Worm (Caenorhabditis elegans) whole organism, L4 larva: Measurements from ENCODE around the gene rskd-1.

Experiments
- D1046.2 ChIP-seq: fragments of 200-800 bp; sonication (Bioruptor generic); IDR thresholded peaks from 2 replicates; pipeline ENCODE4 v1.3.6; 2022; ENCODE audit warnings: missing genetic modification characterization, missing compliant biosample characterization
- F10B5.3 ChIP-seq: sonication (generic microtip); optimal IDR thresholded peaks from 2 replicates; lab custom pipeline; 2016; ENCODE audit warnings: mild to moderate bottlenecking, missing genetic modification characterization, missing compliant biosample characterization
- F26F4.8 ChIP-seq: fragments of 200-800 bp; sonication (Bioruptor generic); conservative IDR thresholded peaks from 2 replicates; pipeline ENCODE4 v1.3.6; 2022; ENCODE audit warnings: missing genetic modification characterization, missing compliant biosample characterization
- F37D6.2 ChIP-seq: sonication (generic microtip); optimal IDR thresholded peaks from 2 replicates; lab custom pipeline; 2016; ENCODE audit warnings: mild to moderate bottlenecking, missing genetic modification characterization, missing compliant biosample characterization
- R02D3.7 ChIP-seq: fragments of 150-350 bp; sonication (generic microtip); optimal IDR thresholded peaks from 3 replicates; lab custom pipeline; 2014; ENCODE audit warnings: missing biosample characterization, missing genetic modification characterization
- T20F7.1 ChIP-seq: fragments of 200-800 bp; sonication (Bioruptor generic); optimal IDR thresholded peaks from 2 replicates; lab custom pipeline; 2018; ENCODE audit warnings: mild to moderate bottlenecking, missing genetic modification characterization, missing compliant biosample characterization
- Y75B8A.6 ChIP-seq: fragments of 200-800 bp; sonication (Bioruptor generic); IDR thresholded peaks from 2 replicates; pipeline ENCODE4 v1.3.6; 2022; ENCODE audit warnings: missing genetic modification reagents, missing genetic modification characterization, missing compliant biosample characterization
- ZK546.5 ChIP-seq, 2 experiments: sonication (generic microtip); optimal IDR thresholded peaks; 2 replicates each; lab custom pipeline; 2017; ENCODE audit warnings: missing biosample characterization in 2 of 2, missing genetic modification characterization in 2 of 2
- aha-1 ChIP-seq: fragments of 150-350 bp; peaks from one replicate; lab custom pipeline; 2014; ENCODE audit warnings: missing biosample characterization, missing genetic modification characterization
- attf-4 ChIP-seq: sonication (generic microtip); optimal IDR thresholded peaks from 3 replicates; lab custom pipeline; 2017; ENCODE audit warnings: missing biosample characterization, missing genetic modification characterization
- ces-1 ChIP-seq: fragments of 150-350 bp; sonication (generic microtip); optimal IDR thresholded peaks from 4 replicates; lab custom pipeline; 2014; ENCODE audit warnings: missing biosample characterization, missing genetic modification reagents, missing genetic modification characterization
- ctbp-1 ChIP-seq: fragments of 200-800 bp; sonication (Bioruptor generic); IDR thresholded peaks from 2 replicates; pipeline ENCODE4 v1.3.6; 2022; ENCODE audit warnings: missing genetic modification reagents, missing genetic modification characterization, missing compliant biosample characterization
- daf-12 ChIP-seq: fragments of 150-350 bp; optimal IDR thresholded peaks from 2 replicates; lab custom pipeline; 2014; ENCODE audit warnings: missing biosample characterization, missing genetic modification reagents, missing genetic modification characterization
- daf-16 ChIP-seq, 3 experiments: sonication (generic microtip); optimal IDR thresholded peaks; 2 replicates each; lab custom pipeline; 2016 to 2017; ENCODE audit warnings: missing genetic modification characterization in 3 of 3, missing genetic modification reagents in 3 of 3, mild to moderate bottlenecking in 2 of 3, missing compliant biosample characterization in 2 of 3, missing biosample characterization in 1 of 3, moderate library complexity in 1 of 3
- daf-19 ChIP-seq: fragments of 200-800 bp; sonication (Bioruptor generic); conservative IDR thresholded peaks from 2 replicates; pipeline ENCODE4 v1.3.6; 2022; ENCODE audit warnings: missing genetic modification characterization, missing compliant biosample characterization
- dmd-6 ChIP-seq: fragments of 200-800 bp; sonication (Bioruptor generic); IDR thresholded peaks from 2 replicates; pipeline ENCODE4 v1.3.6; 2022; ENCODE audit warnings: missing genetic modification reagents, missing genetic modification characterization, missing compliant biosample characterization
- hlh-11 ChIP-seq: fragments of 200-800 bp; sonication (Bioruptor generic); optimal IDR thresholded peaks from 2 replicates; lab custom pipeline; 2018; ENCODE audit warnings: mild to moderate bottlenecking, missing genetic modification characterization, missing compliant biosample characterization
- hlh-30 ChIP-seq: sonication (generic microtip); optimal IDR thresholded peaks from 2 replicates; lab custom pipeline; 2017; ENCODE audit warnings: antibody characterized with exemption, mild to moderate bottlenecking, missing genetic modification characterization, missing compliant biosample characterization; ENCODE audit not compliant: insufficient read depth
- hmg-1.1 ChIP-seq: fragments of 200-800 bp; sonication (Bioruptor generic); IDR thresholded peaks from 2 replicates; pipeline ENCODE4 v1.3.6; 2022; ENCODE audit warnings: missing genetic modification reagents, missing genetic modification characterization, missing compliant biosample characterization
- lin-1 ChIP-seq: fragments of 200-800 bp; sonication (Bioruptor generic); IDR thresholded peaks from 2 replicates; pipeline ENCODE4 v1.3.6; 2022; ENCODE audit warnings: missing genetic modification reagents, missing genetic modification characterization, missing compliant biosample characterization
- lin-29 ChIP-seq: fragments of 200-800 bp; sonication (Bioruptor generic); IDR thresholded peaks from 2 replicates; pipeline ENCODE4 v1.3.6; 2022; ENCODE audit warnings: missing genetic modification reagents, missing genetic modification characterization, missing compliant biosample characterization
- lin-39 ChIP-seq: fragments of 150-350 bp; optimal IDR thresholded peaks from 2 replicates; lab custom pipeline; 2014; ENCODE audit warnings: missing biosample characterization, missing genetic modification reagents, missing genetic modification characterization
- lir-3 ChIP-seq: sonication (generic microtip); optimal IDR thresholded peaks from 2 replicates; lab custom pipeline; 2016; ENCODE audit warnings: mild to moderate bottlenecking, missing genetic modification characterization, missing compliant biosample characterization
- mdl-1 ChIP-seq, 2 experiments: fragments of 150-350 bp in 1 of 2; sonication (generic microtip) in 1 of 2; optimal IDR thresholded peaks; 2 replicates each; lab custom pipeline; 2014 to 2017; ENCODE audit warnings: missing biosample characterization in 2 of 2, missing genetic modification characterization in 2 of 2
- mdt-29 ChIP-seq: fragments of 200-800 bp; sonication (Bioruptor generic); IDR thresholded peaks from 2 replicates; pipeline ENCODE4 v1.3.6; 2022; ENCODE audit warnings: missing genetic modification reagents, missing genetic modification characterization, missing compliant biosample characterization
- mes-2 ChIP-seq: sonication (generic microtip); optimal IDR thresholded peaks from 2 replicates; lab custom pipeline; 2016; ENCODE audit warnings: missing genotype, mild to moderate bottlenecking, missing genetic modification characterization, missing compliant biosample characterization; ENCODE audit not compliant: poor library complexity, severe bottlenecking
- mxl-2 ChIP-seq: fragments of 200-800 bp; sonication (Bioruptor generic); conservative IDR thresholded peaks from 2 replicates; pipeline ENCODE4 v1.3.6; 2022; ENCODE audit warnings: missing genetic modification reagents, missing genetic modification characterization, missing compliant biosample characterization
- mxl-3 ChIP-seq: fragments of 200-800 bp; sonication (Bioruptor generic); optimal IDR thresholded peaks from 2 replicates; lab custom pipeline; 2018; ENCODE audit warnings: mild to moderate bottlenecking, missing genetic modification characterization, missing compliant biosample characterization
- nhr-102 ChIP-seq: sonication (generic microtip); optimal IDR thresholded peaks from 2 replicates; lab custom pipeline; 2016; ENCODE audit warnings: mild to moderate bottlenecking, missing genetic modification characterization, moderate library complexity, missing compliant biosample characterization
- nhr-237 ChIP-seq: sonication (generic microtip); optimal IDR thresholded peaks from 2 replicates; lab custom pipeline; 2017; ENCODE audit warnings: missing biosample characterization, missing genetic modification characterization
- nhr-28 ChIP-seq: fragments of 150-350 bp; optimal IDR thresholded peaks from 2 replicates; lab custom pipeline; 2014; ENCODE audit warnings: missing biosample characterization, missing genetic modification characterization
- nhr-42 ChIP-seq: fragments of 200-800 bp; sonication (Bioruptor generic); IDR thresholded peaks from 2 replicates; pipeline ENCODE4 v1.3.6; 2022; ENCODE audit warnings: missing genetic modification characterization, missing compliant biosample characterization
- nhr-6 ChIP-seq: fragments of 150-350 bp; optimal IDR thresholded peaks from 2 replicates; lab custom pipeline; 2014; ENCODE audit warnings: missing biosample characterization, missing genetic modification characterization
- rbr-2 ChIP-seq: sonication (generic microtip); optimal IDR thresholded peaks from 2 replicates; lab custom pipeline; 2016; ENCODE audit warnings: missing genotype, missing genetic modification characterization, missing compliant biosample characterization
- saeg-2 ChIP-seq: fragments of 200-800 bp; sonication (Bioruptor generic); IDR thresholded peaks from 2 replicates; pipeline ENCODE4 v1.3.6; 2022; ENCODE audit warnings: missing genetic modification reagents, missing genetic modification characterization, missing compliant biosample characterization
- snpc-1.2 ChIP-seq: fragments of 200-800 bp; sonication (Bioruptor generic); IDR thresholded peaks from 2 replicates; pipeline ENCODE4 v1.3.6; 2022; ENCODE audit warnings: missing genetic modification reagents, missing genetic modification characterization, missing compliant biosample characterization
- spr-1 ChIP-seq: sonication (generic microtip); optimal IDR thresholded peaks from 2 replicates; lab custom pipeline; 2016; ENCODE audit warnings: mild to moderate bottlenecking, missing genetic modification characterization, missing compliant biosample characterization
- unc-62 ChIP-seq, 3 experiments: fragments of 150-350 bp in 1 of 3; sonication (generic microtip); optimal IDR thresholded peaks in 2 of 3; peaks in 1 of 3; 1 replicate in 1 of 3; 2 replicates in 2 of 3; lab custom pipeline; 2014 to 2017; ENCODE audit warnings: missing biosample characterization in 3 of 3, missing genetic modification characterization in 3 of 3, missing genetic modification reagents in 3 of 3, missing genotype in 1 of 3
- zag-1 ChIP-seq: fragments of 150-350 bp; optimal IDR thresholded peaks from 2 replicates; lab custom pipeline; 2014; ENCODE audit warnings: missing biosample characterization, missing genetic modification characterization
- zfp-2 ChIP-seq: sonication (generic microtip); optimal IDR thresholded peaks from 2 replicates; lab custom pipeline; 2016; ENCODE audit warnings: mild to moderate bottlenecking, missing genetic modification characterization, missing compliant biosample characterization
- zfp-3 ChIP-seq: fragments of 200-800 bp; sonication (Bioruptor generic); conservative IDR thresholded peaks from 2 replicates; pipeline ENCODE4 v1.3.6; 2022; ENCODE audit warnings: missing genetic modification reagents, missing genetic modification characterization, missing compliant biosample characterization
- zip-11 ChIP-seq: fragments of 200-800 bp; sonication (Bioruptor generic); IDR thresholded peaks from 2 replicates; pipeline ENCODE4 v1.3.6; 2022; ENCODE audit warnings: missing genetic modification characterization, missing compliant biosample characterization
- ztf-11 ChIP-seq: fragments of 150-350 bp; optimal IDR thresholded peaks from 2 replicates; lab custom pipeline; 2014; ENCODE audit warnings: missing biosample characterization, missing genetic modification characterization

The rskd-1 gene

DNA sequence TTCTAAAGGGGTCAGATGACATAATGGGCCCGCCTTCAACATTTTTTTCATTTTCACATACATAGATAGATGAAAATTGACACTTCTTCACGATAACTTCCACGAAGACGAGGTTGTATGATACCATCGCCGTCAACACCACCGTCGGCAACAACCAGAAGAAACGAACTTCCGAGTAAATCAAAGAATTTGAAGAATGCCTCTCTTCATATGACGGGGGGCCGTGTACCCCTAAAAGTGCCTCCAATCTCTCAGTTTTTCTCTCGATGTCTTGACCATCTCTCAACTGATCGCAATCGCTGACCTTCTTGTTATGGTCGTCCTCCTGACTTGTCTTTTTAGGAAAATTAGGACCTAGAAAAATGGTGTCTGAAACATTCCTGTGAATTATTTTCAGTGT is 7.1 kb upstream of the rskd-1 start:
- TF ChIP-seq dmd-6 (GFP tag; lab: Robert Waterston, UW): no peak
- TF ChIP-seq nhr-6: no peak
- no peak for TF ChIP-seq hlh-30 (tag; lab: Kevin White, UChicago)
- no peak for TF ChIP-seq Y75B8A.6 (GFP tag; lab: Robert Waterston, UW)
- no peak for TF ChIP-seq lir-3
- TF ChIP-seq saeg-2 (GFP tag; lab: Robert Waterston, UW): no peak
- TF ChIP-seq R02D3.7 (tag; lab: Kevin White, UChicago): no peak
- TF ChIP-seq zfp-3 (GFP tag; lab: Robert Waterston, UW): no peak
- no peak for TF ChIP-seq hlh-11 (tag; lab: Kevin White, UChicago)
- no peak for TF ChIP-seq snpc-1.2
- TF ChIP-seq mes-2: no peak
- TF ChIP-seq ctbp-1 (GFP tag; lab: Robert Waterston, UW): no peak
- no peak for TF ChIP-seq rbr-2
- no peak for TF ChIP-seq daf-16 (GFP tag; optimal IDR thresholded peaks at IDR 0.05; lab: Kevin White, UChicago)
- no peak for TF ChIP-seq daf-16 (tag; optimal IDR thresholded peaks at IDR 0.05; lab: Kevin White, UChicago)
- no peak for TF ChIP-seq T20F7.1
- TF ChIP-seq F10B5.3 (tag; lab: Kevin White, UChicago): no peak

DNA sequence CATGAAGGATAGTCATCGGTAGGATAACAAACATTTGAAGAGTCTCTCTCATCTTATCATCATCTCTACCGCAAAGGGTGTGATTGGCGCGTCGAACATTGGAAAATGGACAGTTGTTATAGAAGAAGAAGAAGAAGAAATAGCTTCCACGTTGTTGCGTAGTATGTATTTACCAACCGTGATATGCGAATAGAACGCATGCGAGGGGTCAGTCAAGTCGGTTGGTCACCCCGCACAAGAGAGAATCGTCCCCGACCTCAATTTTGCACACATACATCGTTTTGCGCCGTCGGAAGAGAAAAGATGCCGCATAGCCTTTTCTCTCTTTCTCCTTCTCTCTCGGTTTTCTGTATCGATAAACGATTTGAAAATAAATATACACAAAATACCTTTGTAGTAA is 6.6 kb upstream of the rskd-1 start:
- TF ChIP-seq zip-11 (no peak), lir-3 (no peak), nhr-237 (no peak), aha-1 (tag; lab: Kevin White, UChicago) (no peak), lin-39 (tag; lab: Kevin White, UChicago) (no peak), ztf-11 (tag; lab: Kevin White, UChicago) (no peak), hmg-1.1 (GFP tag; lab: Robert Waterston, UW) (no peak), nhr-102 (no peak), unc-62 (GFP tag; optimal IDR thresholded peaks at IDR 0.05 in 1 of 2; lab: Kevin White, UChicago) (peak in 1 of 2 experiments; percentile 93), unc-62 (tag; optimal IDR thresholded peaks at IDR 0.05; lab: Kevin White, UChicago) (no peak), F26F4.8 (GFP tag; lab: Robert Waterston, UW) (no peak), mdt-29 (GFP tag; lab: Robert Waterston, UW) (no peak), lin-1 (GFP tag; lab: Robert Waterston, UW) (no peak), mes-2 (no peak), mdl-1 (tag; optimal IDR thresholded peaks at IDR 0.05; lab: Kevin White, UChicago) (peak in 1 of 2 experiments; percentile 39), mxl-3 (GFP tag; lab: Kevin White, UChicago) (peak; percentile 47), zag-1 (no peak), lin-29 (GFP tag; lab: Robert Waterston, UW) (no peak), daf-12 (tag; lab: Kevin White, UChicago) (no peak), attf-4 (tag; lab: Kevin White, UChicago) (no peak), nhr-28 (peak; percentile 44), ces-1 (GFP tag; lab: Kevin White, UChicago) (no peak), hlh-11 (tag; lab: Kevin White, UChicago) (peak; percentile 8), ZK546.5 (tag; optimal IDR thresholded peaks at IDR 0.05; lab: Kevin White, UChicago) (no peak), zfp-2 (tag; lab: Kevin White, UChicago) (no peak), spr-1 (tag; lab: Kevin White, UChicago) (no peak), nhr-42 (no peak), F37D6.2 (no peak), daf-19 (GFP tag; lab: Robert Waterston, UW) (no peak), D1046.2 (GFP tag; lab: Robert Waterston, UW) (no peak), mxl-2 (no peak)
